Fruit fly (Drosophila melanogaster): ENCODE measurements around the gene CG1265.
A peak's percentile ranks its signal among the peaks of the same experiment; 100 is the strongest.

Gene CG1265

dm6 chr3L:4259102-4259558, 4.6 kb downstream of the CG1265 start, which contains the start of the genes CG15011 and CG1309 (continued):
- TF ChIP-seq pan (optimal IDR thresholded peaks at IDR 0.05) (no peak), Dfd (GFP tag; optimal IDR thresholded peaks at IDR 0.05) (no peak), lola (GFP tag; optimal IDR thresholded peaks at IDR 0.05) (no peak), Jra (GFP tag; optimal IDR thresholded peaks at IDR 0.05) (peak; percentile 86)

dm6 chr3L:4261177-4261576, 6.6 kb downstream of the CG1265 start:
- TF ChIP-seq GATAd (GFP tag; optimal IDR thresholded peaks at IDR 0.05) = no peak
- TF ChIP-seq dsf (GFP tag; optimal IDR thresholded peaks at IDR 0.05; ENCODE audit: borderline replicate concordance) = no peak
- no peak for TF ChIP-seq sage (GFP tag; optimal IDR thresholded peaks at IDR 0.05)
- TF ChIP-seq CrebA (GFP tag; optimal IDR thresholded peaks at IDR 0.05; ENCODE audit: borderline replicate concordance) = no peak
- TF ChIP-seq foxo (GFP tag; optimal IDR thresholded peaks at IDR 0.05) = no peak
- no peak for TF ChIP-seq psq (GFP tag; optimal IDR thresholded peaks at IDR 0.05)
- no peak for TF ChIP-seq CG32264 (GFP tag; optimal IDR thresholded peaks at IDR 0.05)
- TF ChIP-seq h (GFP tag; optimal IDR thresholded peaks at IDR 0.05) = no peak
- no peak for TF ChIP-seq Jra (GFP tag; optimal IDR thresholded peaks at IDR 0.05)
- TF ChIP-seq woc (GFP tag; optimal IDR thresholded peaks at IDR 0.05) = no peak
- TF ChIP-seq Hnf4 (GFP tag; optimal IDR thresholded peaks at IDR 0.05) = no peak
- no peak for TF ChIP-seq Dfd (GFP tag; optimal IDR thresholded peaks at IDR 0.05)
- TF ChIP-seq fru (GFP tag; optimal IDR thresholded peaks at IDR 0.05) = no peak
- TF ChIP-seq Rel (GFP tag; optimal IDR thresholded peaks at IDR 0.05) = no peak
- TF ChIP-seq Rel (tag; optimal IDR thresholded peaks at IDR 0.05) = no peak
- no peak for TF ChIP-seq N (GFP tag; optimal IDR thresholded peaks at IDR 0.05)
- TF ChIP-seq jim (GFP tag; optimal IDR thresholded peaks at IDR 0.05) = no peak
- TF ChIP-seq usp (GFP tag; optimal IDR thresholded peaks at IDR 0.05) = no peak
- TF ChIP-seq Vsx2 (GFP tag; optimal IDR thresholded peaks at IDR 0.05; ENCODE audit: partially characterized antibody) = no peak

DNA sequence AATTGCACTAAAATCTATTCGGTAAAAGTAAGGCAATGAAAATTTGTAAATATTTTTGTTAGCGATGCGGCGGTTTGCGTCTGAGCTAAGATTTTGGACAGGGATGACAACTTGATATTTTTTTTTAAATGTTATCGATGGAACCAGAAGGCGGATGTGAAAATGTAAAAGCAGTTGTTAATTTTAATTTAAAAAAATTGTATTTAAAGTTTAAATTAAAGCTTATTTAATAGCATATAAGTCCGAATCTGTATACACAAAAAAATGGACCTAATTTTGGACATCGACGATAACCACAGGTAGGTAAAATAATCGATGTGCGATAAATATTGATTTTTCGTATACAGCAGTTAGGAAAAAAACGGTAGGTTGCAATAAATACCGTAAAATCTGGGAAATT, 7.8 kb downstream of the CG1265 start, which contains the start of the genes CG11586 and VhaM9.7-a:
Gene CG11586, minus strand, starts transcription at position 87 of the 400 bp plus-strand sequence.
Gene VhaM9.7-a, plus strand, starts transcription at position 322 of the 400 bp plus-strand sequence.
- no peak for TF ChIP-seq CG9705 (GFP tag; optimal IDR thresholded peaks at IDR 0.05)
- TF ChIP-seq h (GFP tag; optimal IDR thresholded peaks at IDR 0.05) = peak; percentile 9
- TF ChIP-seq CG32264 (GFP tag; optimal IDR thresholded peaks at IDR 0.05) = no peak
- no peak for TF ChIP-seq Dfd (GFP tag; optimal IDR thresholded peaks at IDR 0.05)
- TF ChIP-seq foxo (GFP tag; optimal IDR thresholded peaks at IDR 0.05) = peak in 1 of 2 experiments; percentile 21
- peak; percentile 1 for TF ChIP-seq OdsH (GFP tag; optimal IDR thresholded peaks at IDR 0.05)
- no peak for TF ChIP-seq Hr78 (GFP tag; optimal IDR thresholded peaks at IDR 0.05)
- TF ChIP-seq dmrt93B (GFP tag; optimal IDR thresholded peaks at IDR 0.05) = no peak
- peak; percentile 18 for TF ChIP-seq rgr (GFP tag; optimal IDR thresholded peaks at IDR 0.05)
- TF ChIP-seq Jra (GFP tag; optimal IDR thresholded peaks at IDR 0.05) = peak; percentile 4
- TF ChIP-seq jim (GFP tag; optimal IDR thresholded peaks at IDR 0.05) = no peak
- no peak for TF ChIP-seq Sp1 (GFP tag; optimal IDR thresholded peaks at IDR 0.05)
- no peak for TF ChIP-seq Dif (GFP tag; optimal IDR thresholded peaks at IDR 0.05; ENCODE audit: partially characterized antibody)
- no peak for TF ChIP-seq woc (GFP tag; optimal IDR thresholded peaks at IDR 0.05)
- TF ChIP-seq psq (GFP tag; optimal IDR thresholded peaks at IDR 0.05) = peak; percentile 4
- TF ChIP-seq sage (GFP tag; optimal IDR thresholded peaks at IDR 0.05) = no peak
- no peak for TF ChIP-seq dsf (GFP tag; optimal IDR thresholded peaks at IDR 0.05; ENCODE audit: borderline replicate concordance)

DNA sequence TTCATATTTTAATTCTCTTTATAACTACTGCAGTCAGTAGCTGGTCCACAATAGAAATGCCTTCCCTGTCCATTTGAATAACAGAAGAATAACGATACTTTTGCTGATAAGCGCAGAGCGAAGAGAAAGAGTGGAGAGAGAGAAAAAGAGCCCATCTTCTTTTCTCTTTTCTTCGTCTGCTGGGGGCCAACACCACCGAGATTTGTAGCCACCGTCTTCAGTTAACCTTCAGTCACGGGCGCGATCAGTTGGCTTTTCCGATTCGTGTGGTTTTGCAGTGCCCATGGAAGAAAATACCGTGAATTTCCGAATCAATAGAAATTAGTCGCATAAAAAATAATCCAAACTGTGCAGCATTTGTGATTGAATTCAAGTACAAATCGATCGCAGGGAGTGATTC, 8.9 kb downstream of the CG1265 start, which contains the start of gene CG1273:
Gene CG1273, plus strand, starts transcription at position 218 of the 400 bp plus-strand sequence.
- TF ChIP-seq jim (GFP tag; optimal IDR thresholded peaks at IDR 0.05) = no peak
- TF ChIP-seq CG32264 (GFP tag; optimal IDR thresholded peaks at IDR 0.05) = no peak
- TF ChIP-seq ey (GFP tag; optimal IDR thresholded peaks at IDR 0.05) = no peak
- TF ChIP-seq N (GFP tag; optimal IDR thresholded peaks at IDR 0.05) = no peak
- TF ChIP-seq pan (optimal IDR thresholded peaks at IDR 0.05) = no peak
- no peak for TF ChIP-seq br (GFP tag; optimal IDR thresholded peaks at IDR 0.05)
- TF ChIP-seq Hr78 (GFP tag; optimal IDR thresholded peaks at IDR 0.05) = no peak
- no peak for TF ChIP-seq foxo (GFP tag; optimal IDR thresholded peaks at IDR 0.05)
- TF ChIP-seq dsf (GFP tag; optimal IDR thresholded peaks at IDR 0.05; ENCODE audit: borderline replicate concordance) = no peak
- TF ChIP-seq tai (GFP tag; optimal IDR thresholded peaks at IDR 0.05) = no peak
- no peak for TF ChIP-seq dmrt93B (GFP tag; optimal IDR thresholded peaks at IDR 0.05)
- no peak for TF ChIP-seq Hr83 (GFP tag; optimal IDR thresholded peaks at IDR 0.05; ENCODE audit: poor library complexity, severe bottlenecking)
- no peak for TF ChIP-seq usp (GFP tag; optimal IDR thresholded peaks at IDR 0.05)
- TF ChIP-seq Rel (GFP tag; optimal IDR thresholded peaks at IDR 0.05) = no peak
- TF ChIP-seq Rel (tag; optimal IDR thresholded peaks at IDR 0.05) = no peak
- no peak for TF ChIP-seq CG9705 (GFP tag; optimal IDR thresholded peaks at IDR 0.05)
- no peak for TF ChIP-seq sage (GFP tag; optimal IDR thresholded peaks at IDR 0.05)
- TF ChIP-seq sv (GFP tag; optimal IDR thresholded peaks at IDR 0.05) = no peak
- TF ChIP-seq brk (GFP tag; optimal IDR thresholded peaks at IDR 0.05) = no peak
- no peak for TF ChIP-seq dl (GFP tag; optimal IDR thresholded peaks at IDR 0.05; ENCODE audit: insufficient read depth in 1 of 2, partially characterized antibody in 2 of 2)
- TF ChIP-seq HLH106 (tag; optimal IDR thresholded peaks at IDR 0.05) = no peak

All from whole organism, wandering third instar larva.